Worm (Caenorhabditis elegans) whole organism, L4 larva: Measurements from ENCODE around the gene T10B10.8.

Source experiments
- F10B5.3 ChIP-seq: sonication (generic microtip); optimal IDR thresholded peaks from 2 replicates; lab custom pipeline; 2016; ENCODE audit warnings: mild to moderate bottlenecking, missing genetic modification characterization, missing compliant biosample characterization
- F26F4.8 ChIP-seq: fragments of 200-800 bp; sonication (Bioruptor generic); conservative IDR thresholded peaks from 2 replicates; pipeline ENCODE4 v1.3.6; 2022; ENCODE audit warnings: missing genetic modification characterization, missing compliant biosample characterization
- R02D3.7 ChIP-seq: fragments of 150-350 bp; sonication (generic microtip); optimal IDR thresholded peaks from 3 replicates; lab custom pipeline; 2014; ENCODE audit warnings: missing biosample characterization, missing genetic modification characterization
- Y105C5A.15 ChIP-seq: fragments of 200-800 bp; sonication (Bioruptor generic); IDR thresholded peaks from 2 replicates; pipeline ENCODE4 v1.3.6; 2022; ENCODE audit warnings: missing genetic modification characterization, missing compliant biosample characterization
- Y48G9A.11 ChIP-seq: fragments of 200-800 bp; sonication (Bioruptor generic); IDR thresholded peaks from 2 replicates; pipeline ENCODE4 v1.3.6; 2022; ENCODE audit warnings: missing genetic modification reagents, missing genetic modification characterization, missing compliant biosample characterization
- Y5F2A.4 ChIP-seq: fragments of 200-800 bp; sonication (Bioruptor generic); optimal IDR thresholded peaks from 2 replicates; lab custom pipeline; 2018; ENCODE audit warnings: mild to moderate bottlenecking, missing genetic modification characterization, missing compliant biosample characterization
- Y75B8A.6 ChIP-seq: fragments of 200-800 bp; sonication (Bioruptor generic); IDR thresholded peaks from 2 replicates; pipeline ENCODE4 v1.3.6; 2022; ENCODE audit warnings: missing genetic modification reagents, missing genetic modification characterization, missing compliant biosample characterization
- ZK337.2 ChIP-seq: fragments of 200-800 bp; sonication (Bioruptor generic); IDR thresholded peaks from 2 replicates; pipeline ENCODE4 v1.3.6; 2022; ENCODE audit warnings: missing genetic modification reagents, missing genetic modification characterization, missing compliant biosample characterization
- ZK546.5 ChIP-seq, 2 experiments: sonication (generic microtip); optimal IDR thresholded peaks; 2 replicates each; lab custom pipeline; 2017; ENCODE audit warnings: missing biosample characterization in 2 of 2, missing genetic modification characterization in 2 of 2
- aha-1 ChIP-seq: fragments of 150-350 bp; peaks from one replicate; lab custom pipeline; 2014; ENCODE audit warnings: missing biosample characterization, missing genetic modification characterization
- aly-2 ChIP-seq: sonication (generic microtip); optimal IDR thresholded peaks from 2 replicates; lab custom pipeline; 2018; ENCODE audit warnings: missing biosample characterization, missing genetic modification characterization
- ceh-62 ChIP-seq: sonication (generic microtip); optimal IDR thresholded peaks from 2 replicates; lab custom pipeline; 2017; ENCODE audit warnings: missing biosample characterization, missing genetic modification characterization
- ceh-82 ChIP-seq: sonication (generic microtip); optimal IDR thresholded peaks from 2 replicates; lab custom pipeline; 2017; ENCODE audit warnings: missing biosample characterization, missing genetic modification characterization
- ces-1 ChIP-seq: fragments of 150-350 bp; sonication (generic microtip); optimal IDR thresholded peaks from 4 replicates; lab custom pipeline; 2014; ENCODE audit warnings: missing biosample characterization, missing genetic modification reagents, missing genetic modification characterization
- cey-2 ChIP-seq: sonication (generic microtip); optimal IDR thresholded peaks from 3 replicates; lab custom pipeline; 2017; ENCODE audit warnings: missing genetic modification characterization, mild to moderate bottlenecking, missing compliant biosample characterization, antibody characterized with exemption, borderline replicate concordance; ENCODE audit not compliant: insufficient read depth
- ctbp-1 ChIP-seq: fragments of 200-800 bp; sonication (Bioruptor generic); IDR thresholded peaks from 2 replicates; pipeline ENCODE4 v1.3.6; 2022; ENCODE audit warnings: missing genetic modification reagents, missing genetic modification characterization, missing compliant biosample characterization
- daf-16 ChIP-seq, 3 experiments: sonication (generic microtip); optimal IDR thresholded peaks; 2 replicates each; lab custom pipeline; 2016 to 2017; ENCODE audit warnings: missing genetic modification characterization in 3 of 3, missing genetic modification reagents in 3 of 3, mild to moderate bottlenecking in 2 of 3, missing compliant biosample characterization in 2 of 3, missing biosample characterization in 1 of 3, moderate library complexity in 1 of 3
- daf-19 ChIP-seq: fragments of 200-800 bp; sonication (Bioruptor generic); conservative IDR thresholded peaks from 2 replicates; pipeline ENCODE4 v1.3.6; 2022; ENCODE audit warnings: missing genetic modification characterization, missing compliant biosample characterization
- dpl-1 ChIP-seq: fragments of 150-350 bp; optimal IDR thresholded peaks from 2 replicates; lab custom pipeline; 2014; ENCODE audit warnings: missing biosample characterization, missing genetic modification reagents, missing genetic modification characterization
- duxl-1 ChIP-seq: sonication (generic microtip); optimal IDR thresholded peaks from 2 replicates; lab custom pipeline; 2016; ENCODE audit warnings: mild to moderate bottlenecking, missing genetic modification characterization, moderate library complexity, missing compliant biosample characterization; ENCODE audit not compliant: poor library complexity
- dve-1 ChIP-seq: sonication (generic microtip); optimal IDR thresholded peaks from 2 replicates; lab custom pipeline; 2017; ENCODE audit warnings: antibody characterized with exemption, mild to moderate bottlenecking, missing genetic modification characterization, missing compliant biosample characterization; ENCODE audit not compliant: insufficient read depth
- egl-27 ChIP-seq: sonication (generic microtip); optimal IDR thresholded peaks from 3 replicates; lab custom pipeline; 2017; ENCODE audit warnings: missing biosample characterization, missing genetic modification reagents, missing genetic modification characterization
- egl-43 ChIP-seq: fragments of 200-800 bp; sonication (Bioruptor generic); IDR thresholded peaks from 2 replicates; pipeline ENCODE4 v1.3.6; 2022; ENCODE audit warnings: missing genetic modification reagents, missing genetic modification characterization, missing compliant biosample characterization
- fkh-10 ChIP-seq: fragments of 150-350 bp; optimal IDR thresholded peaks from 2 replicates; lab custom pipeline; 2014; ENCODE audit warnings: missing biosample characterization, missing genetic modification reagents, missing genetic modification characterization
- fos-1 ChIP-seq: fragments of 150-350 bp; optimal IDR thresholded peaks from 2 replicates; lab custom pipeline; 2014; ENCODE audit warnings: missing biosample characterization, missing genetic modification characterization
- gei-8 ChIP-seq: fragments of 200-800 bp; sonication (Bioruptor generic); optimal IDR thresholded peaks from 2 replicates; lab custom pipeline; 2018; ENCODE audit warnings: mild to moderate bottlenecking, missing genetic modification characterization, missing compliant biosample characterization
- hif-1 ChIP-seq, 2 experiments: sonication (generic microtip); optimal IDR thresholded peaks; 2 replicates each; lab custom pipeline; 2016 to 2017; ENCODE audit warnings: missing compliant biosample characterization in 2 of 2, missing genetic modification characterization in 2 of 2, missing genetic modification reagents in 2 of 2, missing genotype in 2 of 2, mild to moderate bottlenecking in 1 of 2
- hlh-30 ChIP-seq: sonication (generic microtip); optimal IDR thresholded peaks from 2 replicates; lab custom pipeline; 2017; ENCODE audit warnings: antibody characterized with exemption, mild to moderate bottlenecking, missing genetic modification characterization, missing compliant biosample characterization; ENCODE audit not compliant: insufficient read depth
- lin-13 ChIP-seq: fragments of 150-350 bp; optimal IDR thresholded peaks from 2 replicates; lab custom pipeline; 2014; ENCODE audit warnings: missing biosample characterization, missing genetic modification reagents, missing genetic modification characterization
- lin-38 ChIP-seq: fragments of 200-800 bp; sonication (Bioruptor generic); IDR thresholded peaks from 2 replicates; pipeline ENCODE4 v1.3.6; 2022; ENCODE audit warnings: missing genetic modification reagents, missing genetic modification characterization, missing compliant biosample characterization
- madf-5 ChIP-seq, 2 experiments: fragments of 200-800 bp; sonication (Bioruptor generic); IDR thresholded peaks; 2 replicates each; pipeline ENCODE4 v1.3.6; 2022; ENCODE audit warnings: missing compliant biosample characterization in 2 of 2, missing genetic modification characterization in 2 of 2
- madf-9 ChIP-seq: fragments of 200-800 bp; sonication (Bioruptor generic); conservative IDR thresholded peaks from 2 replicates; pipeline ENCODE4 v1.3.6; 2022; ENCODE audit warnings: missing genetic modification reagents, missing genetic modification characterization, missing compliant biosample characterization
- mdl-1 ChIP-seq, 2 experiments: fragments of 150-350 bp in 1 of 2; sonication (generic microtip) in 1 of 2; optimal IDR thresholded peaks; 2 replicates each; lab custom pipeline; 2014 to 2017; ENCODE audit warnings: missing biosample characterization in 2 of 2, missing genetic modification characterization in 2 of 2
- mdt-29 ChIP-seq: fragments of 200-800 bp; sonication (Bioruptor generic); IDR thresholded peaks from 2 replicates; pipeline ENCODE4 v1.3.6; 2022; ENCODE audit warnings: missing genetic modification reagents, missing genetic modification characterization, missing compliant biosample characterization
- mxl-2 ChIP-seq: fragments of 200-800 bp; sonication (Bioruptor generic); conservative IDR thresholded peaks from 2 replicates; pipeline ENCODE4 v1.3.6; 2022; ENCODE audit warnings: missing genetic modification reagents, missing genetic modification characterization, missing compliant biosample characterization
- nhr-42 ChIP-seq: fragments of 200-800 bp; sonication (Bioruptor generic); IDR thresholded peaks from 2 replicates; pipeline ENCODE4 v1.3.6; 2022; ENCODE audit warnings: missing genetic modification characterization, missing compliant biosample characterization
- nhr-48 ChIP-seq: sonication (generic microtip); optimal IDR thresholded peaks from 2 replicates; lab custom pipeline; 2016; ENCODE audit warnings: mild to moderate bottlenecking, missing genetic modification characterization, missing compliant biosample characterization
- nhr-6 ChIP-seq: fragments of 150-350 bp; optimal IDR thresholded peaks from 2 replicates; lab custom pipeline; 2014; ENCODE audit warnings: missing biosample characterization, missing genetic modification characterization
- nhr-76 ChIP-seq: fragments of 150-350 bp; optimal IDR thresholded peaks from 2 replicates; lab custom pipeline; 2014; ENCODE audit warnings: missing biosample characterization, missing genetic modification characterization
- nhr-77 ChIP-seq: fragments of 150-350 bp; optimal IDR thresholded peaks from 2 replicates; lab custom pipeline; 2014; ENCODE audit warnings: missing biosample characterization, missing genetic modification characterization
- pqm-1 ChIP-seq: sonication (generic microtip); optimal IDR thresholded peaks from 2 replicates; lab custom pipeline; 2017; ENCODE audit warnings: missing biosample characterization, missing genetic modification characterization
- skn-1 ChIP-seq: fragments of 150-350 bp; optimal IDR thresholded peaks from 2 replicates; lab custom pipeline; 2014; ENCODE audit warnings: missing biosample characterization, missing genetic modification characterization
- spr-1 ChIP-seq: sonication (generic microtip); optimal IDR thresholded peaks from 2 replicates; lab custom pipeline; 2016; ENCODE audit warnings: mild to moderate bottlenecking, missing genetic modification characterization, missing compliant biosample characterization
- spr-3 ChIP-seq: fragments of 200-800 bp; sonication (Bioruptor generic); optimal IDR thresholded peaks from 2 replicates; lab custom pipeline; 2018; ENCODE audit warnings: mild to moderate bottlenecking, missing genetic modification characterization, missing compliant biosample characterization
- tag-97 ChIP-seq: fragments of 200-800 bp; sonication (Bioruptor generic); IDR thresholded peaks from 2 replicates; pipeline ENCODE4 v1.3.6; 2022; ENCODE audit warnings: missing genetic modification characterization, missing compliant biosample characterization
- unc-130 ChIP-seq: sonication (generic microtip); optimal IDR thresholded peaks from 2 replicates; lab custom pipeline; 2016; ENCODE audit warnings: missing genetic modification reagents, missing genetic modification characterization, missing compliant biosample characterization
- vab-7 ChIP-seq: fragments of 200-800 bp; sonication (Bioruptor generic); IDR thresholded peaks from 2 replicates; pipeline ENCODE4 v1.3.6; 2022; ENCODE audit warnings: missing genetic modification reagents, missing genetic modification characterization, missing compliant biosample characterization
- zfp-3 ChIP-seq: fragments of 200-800 bp; sonication (Bioruptor generic); conservative IDR thresholded peaks from 2 replicates; pipeline ENCODE4 v1.3.6; 2022; ENCODE audit warnings: missing genetic modification reagents, missing genetic modification characterization, missing compliant biosample characterization
- zip-11 ChIP-seq: fragments of 200-800 bp; sonication (Bioruptor generic); IDR thresholded peaks from 2 replicates; pipeline ENCODE4 v1.3.6; 2022; ENCODE audit warnings: missing genetic modification characterization, missing compliant biosample characterization
- ztf-7 ChIP-seq: fragments of 150-350 bp; optimal IDR thresholded peaks from 2 replicates; lab custom pipeline; 2014; ENCODE audit warnings: missing biosample characterization, missing genetic modification characterization

T10B10.8 gene

DNA sequence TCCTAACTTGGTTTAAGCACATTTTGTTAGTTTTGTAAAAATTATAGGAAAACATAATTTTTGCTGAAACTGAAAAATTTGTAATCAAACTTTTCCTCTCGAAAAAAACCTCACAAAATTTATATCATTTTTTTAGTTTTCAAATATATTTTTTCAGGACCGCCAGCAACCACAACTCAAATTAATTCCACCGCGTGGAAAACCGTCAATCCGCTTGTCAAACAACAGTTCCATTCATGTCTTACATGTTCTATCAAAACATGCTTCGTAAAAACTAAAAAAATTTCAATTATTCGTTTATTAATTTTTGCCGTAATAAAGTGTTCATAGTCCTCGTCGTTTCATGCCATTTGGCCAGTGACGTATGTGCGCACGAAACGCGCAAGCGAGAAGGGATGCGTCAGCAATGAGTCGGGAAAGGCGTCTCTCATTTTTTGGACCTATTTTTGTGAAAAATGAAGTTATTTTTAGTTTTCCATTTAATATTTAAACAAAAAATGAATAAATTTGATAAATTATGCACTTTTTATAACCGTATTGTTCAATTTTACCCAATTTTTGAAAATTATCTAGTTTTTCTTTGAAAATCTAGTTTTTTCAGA is 7.4 kb upstream of the T10B10.8 start, which contains the start of gene ucr-2.2 (continued):
- no peak for TF ChIP-seq madf-9 (GFP tag; lab: Robert Waterston, UW)
- peak; percentile 35 for TF ChIP-seq fkh-10 (GFP tag; lab: Kevin White, UChicago)
- TF ChIP-seq ZK546.5 (tag; optimal IDR thresholded peaks at IDR 0.05; lab: Kevin White, UChicago), result no peak
- TF ChIP-seq egl-27 (tag; lab: Kevin White, UChicago), result no peak
- TF ChIP-seq egl-43 (GFP tag; lab: Robert Waterston, UW), result 0 out of 2 replicates have a peak, but pooled peaks have one; percentile 39
- no peak for TF ChIP-seq daf-19 (GFP tag; lab: Robert Waterston, UW)
- TF ChIP-seq ctbp-1 (GFP tag; lab: Robert Waterston, UW), result peak; percentile 79
- TF ChIP-seq nhr-77, result peak; percentile 87
- TF ChIP-seq dpl-1 (GFP tag; lab: Kevin White, UChicago), result peak; percentile 83
- TF ChIP-seq nhr-48 (tag; lab: Kevin White, UChicago), result peak; percentile 72
- peak; percentile 45 for TF ChIP-seq pqm-1
- no peak for TF ChIP-seq mxl-2 (GFP tag; lab: Robert Waterston, UW)
- TF ChIP-seq zfp-3, result no peak; the same call in 1 of the 2 replicates
- TF ChIP-seq Y48G9A.11, result no peak
- no peak for TF ChIP-seq gei-8 (GFP tag; lab: Kevin White, UChicago)
- peak; percentile 68 for TF ChIP-seq hlh-30 (tag; lab: Kevin White, UChicago)
- TF ChIP-seq nhr-6 (tag; lab: Kevin White, UChicago), result peak; percentile 88
- TF ChIP-seq dve-1, result peak; percentile 94
- no peak for TF ChIP-seq daf-16 (GFP tag; optimal IDR thresholded peaks at IDR 0.05; lab: Kevin White, UChicago)
- TF ChIP-seq daf-16 (tag; optimal IDR thresholded peaks at IDR 0.05; lab: Kevin White, UChicago), result peak; percentile 75
- TF ChIP-seq unc-130 (GFP tag; lab: Kevin White, UChicago), result no peak
- TF ChIP-seq duxl-1 (tag; lab: Kevin White, UChicago), result peak; percentile 74
- no peak for TF ChIP-seq cey-2 (tag; lab: Kevin White, UChicago)
- peak; percentile 91 for TF ChIP-seq nhr-42
- no peak for TF ChIP-seq ZK337.2
- peak in 1 of 2 experiments; percentile 48 for TF ChIP-seq hif-1 (tag; optimal IDR thresholded peaks at IDR 0.05; lab: Kevin White, UChicago)
- TF ChIP-seq F10B5.3, result peak; percentile 49
- no peak for TF ChIP-seq Y5F2A.4
- no peak for TF ChIP-seq R02D3.7 (tag; lab: Kevin White, UChicago)
- no peak for TF ChIP-seq zip-11 (GFP tag; lab: Robert Waterston, UW)
- TF ChIP-seq ceh-82 (tag; lab: Kevin White, UChicago), result no peak
- peak; percentile 34 for TF ChIP-seq aha-1 (tag; lab: Kevin White, UChicago)
- TF ChIP-seq ces-1, result no peak
- no peak for TF ChIP-seq nhr-76 (tag; lab: Kevin White, UChicago)
- TF ChIP-seq vab-7 (GFP tag; lab: Robert Waterston, UW), result no peak
- peak; percentile 87 for TF ChIP-seq ztf-7 (tag; lab: Kevin White, UChicago)
- TF ChIP-seq skn-1, result no peak
- peak; percentile 2 for TF ChIP-seq spr-3 (GFP tag; lab: Kevin White, UChicago)
- no peak for TF ChIP-seq F26F4.8 (GFP tag; lab: Robert Waterston, UW)
- TF ChIP-seq fos-1, result no peak
- TF ChIP-seq madf-5 (GFP tag; IDR thresholded peaks at IDR 0.05; lab: Robert Waterston, UW), result no peak
- no peak for TF ChIP-seq ceh-62 (tag; lab: Kevin White, UChicago)
- TF ChIP-seq lin-38 (GFP tag; lab: Robert Waterston, UW), result peak; percentile 78
- TF ChIP-seq Y75B8A.6 (GFP tag; lab: Robert Waterston, UW), result no peak
- TF ChIP-seq mdt-29 (GFP tag; lab: Robert Waterston, UW), result no peak
- TF ChIP-seq spr-1 (tag; lab: Kevin White, UChicago), result peak; percentile 72
- no peak for TF ChIP-seq tag-97 (GFP tag; lab: Robert Waterston, UW)
- no peak for TF ChIP-seq aly-2 (tag; lab: Kevin White, UChicago)
- TF ChIP-seq lin-13, result peak; percentile 61
- TF ChIP-seq mdl-1 (tag; optimal IDR thresholded peaks at IDR 0.05; lab: Kevin White, UChicago), result peak in 1 of 2 experiments; percentile 41
- no peak for TF ChIP-seq Y105C5A.15 (GFP tag; lab: Robert Waterston, UW)
